Worm (Caenorhabditis elegans) whole organism, mixed stage, embryonic: ENCODE results near the gene M162.7.

Experiments
- blmp-1 ChIP-seq: fragments of 150-350 bp; optimal IDR thresholded peaks from 2 replicates; lab custom pipeline; 2014; ENCODE audit warnings: missing biosample characterization, missing genetic modification characterization
- drap-1 ChIP-seq: fragments of 200-800 bp; sonication (Bioruptor generic); optimal IDR thresholded peaks from 3 replicates; lab custom pipeline; 2018; ENCODE audit warnings: mild to moderate bottlenecking, missing genetic modification characterization, missing compliant biosample characterization
- elt-3 ChIP-seq: fragments of 150-350 bp; optimal IDR thresholded peaks from 2 replicates; lab custom pipeline; 2014; ENCODE audit warnings: missing biosample characterization, missing genetic modification characterization
- lin-13 ChIP-seq: fragments of 150-350 bp; optimal IDR thresholded peaks from 2 replicates; lab custom pipeline; 2014; ENCODE audit warnings: missing biosample characterization, missing genetic modification characterization
- lsy-2 ChIP-seq: fragments of 150-350 bp; optimal IDR thresholded peaks from 2 replicates; lab custom pipeline; 2014; ENCODE audit warnings: missing biosample characterization, missing genetic modification characterization
- mab-5 ChIP-seq: fragments of 150-350 bp; optimal IDR thresholded peaks from 2 replicates; lab custom pipeline; 2014; ENCODE audit warnings: missing biosample characterization, missing genetic modification characterization
- mls-2 ChIP-seq: sonication (generic microtip); optimal IDR thresholded peaks from 2 replicates; lab custom pipeline; 2016; ENCODE audit warnings: mild to moderate bottlenecking, missing genetic modification characterization, moderate library complexity, missing compliant biosample characterization
- nhr-12 ChIP-seq: fragments of 150-350 bp; optimal IDR thresholded peaks from 2 replicates; lab custom pipeline; 2014; ENCODE audit warnings: missing biosample characterization, missing genetic modification characterization
- nhr-2 ChIP-seq: fragments of 150-350 bp; optimal IDR thresholded peaks from 2 replicates; lab custom pipeline; 2014; ENCODE audit warnings: missing biosample characterization, missing genetic modification characterization
- nhr-237 ChIP-seq: fragments of 150-350 bp; optimal IDR thresholded peaks from 2 replicates; lab custom pipeline; 2014; ENCODE audit warnings: missing biosample characterization, missing genetic modification characterization
- snpc-4 ChIP-seq: fragments of 150-350 bp; optimal IDR thresholded peaks from 2 replicates; lab custom pipeline; 2014; ENCODE audit warnings: missing biosample characterization, missing genetic modification characterization
- sptf-1 ChIP-seq: sonication (generic microtip); optimal IDR thresholded peaks from 2 replicates; lab custom pipeline; 2017; ENCODE audit warnings: mild to moderate bottlenecking, missing genetic modification characterization, moderate library complexity, missing compliant biosample characterization
- unc-62 ChIP-seq: fragments of 150-350 bp; optimal IDR thresholded peaks from 2 replicates; lab custom pipeline; 2014; ENCODE audit warnings: missing biosample characterization, missing genetic modification reagents, missing genetic modification characterization
- ztf-11 ChIP-seq: fragments of 150-350 bp; optimal IDR thresholded peaks from 2 replicates; lab custom pipeline; 2014; ENCODE audit warnings: missing biosample characterization, missing genetic modification characterization

DNA sequence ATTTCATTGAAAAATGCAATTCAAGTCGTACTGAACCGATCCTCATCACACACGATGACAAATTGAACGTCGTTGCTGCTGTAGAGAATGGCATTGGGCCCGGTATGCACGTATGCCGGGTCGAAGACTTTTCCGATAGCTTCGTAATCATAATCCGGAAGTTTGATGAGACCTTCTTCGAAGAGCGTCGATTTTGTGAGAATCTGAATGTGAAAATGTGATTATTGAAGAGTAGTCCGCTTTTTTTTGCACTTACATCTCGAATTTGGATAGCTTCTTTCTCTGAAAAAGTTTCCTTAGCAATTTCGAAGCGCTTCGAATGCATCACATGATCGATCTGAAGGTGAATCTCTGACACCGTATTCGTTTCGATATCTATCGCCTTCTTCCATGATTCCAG lies 17.6 kb downstream of the M162.7 start, which contains the start of gene fbxa-118:
- TF ChIP-seq unc-62 (no peak), sptf-1 (tag; lab: Kevin White, UChicago) (no peak), nhr-237 (tag; lab: Kevin White, UChicago) (no peak), drap-1 (GFP tag; lab: Kevin White, UChicago) (no peak), ztf-11 (tag; lab: Kevin White, UChicago) (no peak), nhr-12 (tag; lab: Kevin White, UChicago) (no peak), blmp-1 (tag; lab: Kevin White, UChicago) (no peak), nhr-2 (tag; lab: Kevin White, UChicago) (no peak), mab-5 (tag; lab: Kevin White, UChicago) (no peak), snpc-4 (tag; lab: Kevin White, UChicago) (no peak), elt-3 (tag; lab: Kevin White, UChicago) (no peak), mls-2 (tag; lab: Kevin White, UChicago) (no peak), lin-13 (tag; lab: Kevin White, UChicago) (no peak), lsy-2 (no peak)
